Worm (Caenorhabditis elegans): ENCODE measurements around the gene nhr-15.

The nhr-15 gene

ce11 chrV:330625-331024 is 18.1 kb downstream of the nhr-15 start, which contains the start of gene abt-4:
Gene abt-4 (minus strand): TSS chrV:330725.
- TF ChIP-seq hmbx-1 (tag; optimal IDR thresholded peaks at IDR 0.05), result no peak
- no peak for TF ChIP-seq F13C5.2 (tag; optimal IDR thresholded peaks at IDR 0.05)
- TF ChIP-seq ets-7 (tag; optimal IDR thresholded peaks at IDR 0.05), result no peak
- TF ChIP-seq ceh-36 (tag; optimal IDR thresholded peaks at IDR 0.05), result no peak

ce11 chrV:331245-331644 is 18.7 kb downstream of the nhr-15 start:
- TF ChIP-seq aly-1 (tag; optimal IDR thresholded peaks at IDR 0.05) (no peak), hnd-1 (tag; optimal IDR thresholded peaks at IDR 0.05) (no peak), tra-4 (tag; optimal IDR thresholded peaks at IDR 0.05) (no peak), sea-1 (GFP tag; conservative IDR thresholded peaks at IDR 0.05) (no peak)

- no peak for TF ChIP-seq pes-1 (GFP tag; IDR thresholded peaks at IDR 0.05)
Measured at ce11 chrV:332585-332984, 20.1 kb downstream of the nhr-15 start.

- TF ChIP-seq pes-1 (GFP tag; IDR thresholded peaks at IDR 0.05) (no peak), sea-1 (GFP tag; conservative IDR thresholded peaks at IDR 0.05) (no peak), ama-1 (optimal IDR thresholded peaks at IDR 0.05) (no peak)
Measured at ce11 chrV:333713-334112, 21.2 kb downstream of the nhr-15 start.

ce11 chrV:336350-336749 is 23.8 kb downstream of the nhr-15 start, which contains the start of gene dmd-8:
Gene dmd-8 (minus strand): TSS chrV:336450.
- TF ChIP-seq aly-1 (tag; optimal IDR thresholded peaks at IDR 0.05) (no peak), B0310.2 (tag; optimal IDR thresholded peaks at IDR 0.05) (no peak), tbx-11 (GFP tag; IDR thresholded peaks at IDR 0.05) (no peak), ama-1 (optimal IDR thresholded peaks at IDR 0.05) (no peak), pes-1 (GFP tag; IDR thresholded peaks at IDR 0.05) (no peak)

ce11 chrV:342346-342745 is 29.8 kb downstream of the nhr-15 start:
- TF ChIP-seq pes-1 (GFP tag; IDR thresholded peaks at IDR 0.05), result no peak
- TF ChIP-seq aly-1 (tag; optimal IDR thresholded peaks at IDR 0.05), result no peak
- TF ChIP-seq sea-1 (GFP tag; conservative IDR thresholded peaks at IDR 0.05), result no peak
- no peak for TF ChIP-seq hmbx-1 (tag; optimal IDR thresholded peaks at IDR 0.05)
- no peak for TF ChIP-seq B0310.2 (tag; optimal IDR thresholded peaks at IDR 0.05)
- no peak for TF ChIP-seq tbx-11 (GFP tag; IDR thresholded peaks at IDR 0.05)
- TF ChIP-seq ets-7 (tag; optimal IDR thresholded peaks at IDR 0.05), result no peak

ce11 chrV:343128-343527 is 30.6 kb downstream of the nhr-15 start, which contains the start of gene wago-10:
Gene wago-10 (plus strand): TSS chrV:343428.
- TF ChIP-seq aly-1 (tag; optimal IDR thresholded peaks at IDR 0.05), result no peak
- no peak for TF ChIP-seq hmbx-1 (tag; optimal IDR thresholded peaks at IDR 0.05)
- TF ChIP-seq tbx-37 (GFP tag; conservative IDR thresholded peaks at IDR 0.05), result no peak
- no peak for TF ChIP-seq sea-1 (GFP tag; conservative IDR thresholded peaks at IDR 0.05)
- TF ChIP-seq hnd-1 (tag; optimal IDR thresholded peaks at IDR 0.05), result no peak
- no peak for TF ChIP-seq scrt-1 (GFP tag; IDR thresholded peaks at IDR 0.05)
- no peak for TF ChIP-seq ceh-36 (tag; optimal IDR thresholded peaks at IDR 0.05)
- TF ChIP-seq flt-1 (GFP tag; IDR thresholded peaks at IDR 0.05), result no peak
- TF ChIP-seq ama-1 (optimal IDR thresholded peaks at IDR 0.05), result no peak
- no peak for TF ChIP-seq pes-1 (GFP tag; IDR thresholded peaks at IDR 0.05)
- TF ChIP-seq tra-4 (tag; optimal IDR thresholded peaks at IDR 0.05), result no peak
- TF ChIP-seq ceh-13 (GFP tag; optimal IDR thresholded peaks at IDR 0.05), result no peak
- no peak for TF ChIP-seq hmg-4 (GFP tag; optimal IDR thresholded peaks at IDR 0.05)
- TF ChIP-seq B0310.2 (tag; optimal IDR thresholded peaks at IDR 0.05), result no peak

- TF ChIP-seq tbx-11 (GFP tag; IDR thresholded peaks at IDR 0.05) (no peak), flt-1 (GFP tag; IDR thresholded peaks at IDR 0.05) (no peak), sea-1 (GFP tag; conservative IDR thresholded peaks at IDR 0.05) (no peak), hmbx-1 (tag; optimal IDR thresholded peaks at IDR 0.05) (no peak), pes-1 (GFP tag; IDR thresholded peaks at IDR 0.05) (no peak), F13C5.2 (tag; optimal IDR thresholded peaks at IDR 0.05) (no peak), ceh-13 (GFP tag; optimal IDR thresholded peaks at IDR 0.05) (no peak), scrt-1 (GFP tag; IDR thresholded peaks at IDR 0.05) (no peak), ceh-36 (tag; optimal IDR thresholded peaks at IDR 0.05) (no peak), ama-1 (optimal IDR thresholded peaks at IDR 0.05) (no peak), aly-1 (tag; optimal IDR thresholded peaks at IDR 0.05) (no peak), hnd-1 (tag; optimal IDR thresholded peaks at IDR 0.05) (no peak), B0310.2 (tag; optimal IDR thresholded peaks at IDR 0.05) (no peak), tbx-37 (GFP tag; conservative IDR thresholded peaks at IDR 0.05) (no peak), ets-7 (tag; optimal IDR thresholded peaks at IDR 0.05) (no peak), hmg-4 (GFP tag; optimal IDR thresholded peaks at IDR 0.05) (no peak), tra-4 (tag; optimal IDR thresholded peaks at IDR 0.05) (no peak)
Measured at ce11 chrV:343546-343945, 31.0 kb downstream of the nhr-15 start.

- TF ChIP-seq pes-1 (GFP tag; IDR thresholded peaks at IDR 0.05) (no peak), flt-1 (GFP tag; IDR thresholded peaks at IDR 0.05) (no peak)
Measured at ce11 chrV:346005-346404, 33.5 kb downstream of the nhr-15 start.

All from whole organism, early embryonic.